Fruit fly (Drosophila melanogaster): ENCODE data around the gene Cpr65Ax2.

Gene Cpr65Ax2

dm6 chr3L:6184884-6185438 is 34.3 kb upstream of the Cpr65Ax2 start, which contains the start of the genes D19B and CG43293 (continued):
- peak; percentile 67 for TF ChIP-seq ttk (GFP tag; IDR thresholded peaks at IDR 0.05)
- TF ChIP-seq CG13775 (GFP tag; optimal IDR thresholded peaks at IDR 0.05), result peak; percentile 89
- TF ChIP-seq dati (GFP tag; IDR thresholded peaks at IDR 0.05), result peak; percentile 57; the same call in 1 of the 2 replicates
- peak; percentile 83 for TF ChIP-seq fd96Cb (tag; optimal IDR thresholded peaks at IDR 0.05)
- TF ChIP-seq ci (GFP tag; IDR thresholded peaks at IDR 0.05), result peak; percentile 97
- TF ChIP-seq CG10431 (GFP tag; optimal IDR thresholded peaks at IDR 0.05), result peak; percentile 56
- TF ChIP-seq Ada2b (GFP tag; IDR thresholded peaks at IDR 0.05), result peak; percentile 90
- TF ChIP-seq Fer2 (tag; optimal IDR thresholded peaks at IDR 0.05), result peak; percentile 71
- TF ChIP-seq Adf1 (GFP tag; IDR thresholded peaks at IDR 0.05), result peak; percentile 80
- TF ChIP-seq sc (optimal IDR thresholded peaks at IDR 0.05), result no peak
- peak; percentile 65 for TF ChIP-seq sc (GFP tag; optimal IDR thresholded peaks at IDR 0.05)
- peak; percentile 61 for TF ChIP-seq CG8281 (tag; optimal IDR thresholded peaks at IDR 0.05)
- peak; percentile 97 for TF ChIP-seq Gug (GFP tag; IDR thresholded peaks at IDR 0.05)
- peak; percentile 38 for TF ChIP-seq CG33557 (GFP tag; optimal IDR thresholded peaks at IDR 0.05)
- TF ChIP-seq nau (GFP tag; optimal IDR thresholded peaks at IDR 0.05), result no peak
- peak; percentile 43 for TF ChIP-seq BEAF-32 (GFP tag; optimal IDR thresholded peaks at IDR 0.05)
- TF ChIP-seq CG7786 (GFP tag; optimal IDR thresholded peaks at IDR 0.05), result peak; percentile 84
- TF ChIP-seq repo (GFP tag; optimal IDR thresholded peaks at IDR 0.05), result peak; percentile 79
- peak; percentile 54; the same call in 1 of the 3 replicates for TF ChIP-seq CG7357 (GFP tag; IDR thresholded peaks at IDR 0.05)
- TF ChIP-seq CG17612 (GFP tag; IDR thresholded peaks at IDR 0.05), result peak; percentile 66
- TF ChIP-seq CG13894 (tag; optimal IDR thresholded peaks at IDR 0.05), result peak; percentile 84
- peak; percentile 57 for TF ChIP-seq salm (tag; optimal IDR thresholded peaks at IDR 0.05)
- TF ChIP-seq NC2β (GFP tag; optimal IDR thresholded peaks at IDR 0.05), result peak; percentile 78
- peak; percentile 85 for TF ChIP-seq Sox100B (GFP tag; optimal IDR thresholded peaks at IDR 0.05)
- 0 out of 3 replicates have a peak, but pooled peaks have one; percentile 34 for TF ChIP-seq vnd (GFP tag; IDR thresholded peaks at IDR 0.05; ENCODE audit: partially characterized antibody)
- TF ChIP-seq tna (GFP tag; IDR thresholded peaks at IDR 0.05; ENCODE audit: partially characterized antibody), result peak; percentile 59; the same call in 1 of the 2 replicates
- no peak for TF ChIP-seq Hr78 (GFP tag; optimal IDR thresholded peaks at IDR 0.05)
- TF ChIP-seq CG7556 (GFP tag; optimal IDR thresholded peaks at IDR 0.05), result peak; percentile 81
- peak; percentile 88 for TF ChIP-seq CG8944 (GFP tag; optimal IDR thresholded peaks at IDR 0.05)
- peak; percentile 85 for TF ChIP-seq HmgD (GFP tag; optimal IDR thresholded peaks at IDR 0.05)
- peak; percentile 72 for TF ChIP-seq Usf (GFP tag; optimal IDR thresholded peaks at IDR 0.05)
- peak; percentile 72 for TF ChIP-seq CG1529 (GFP tag; optimal IDR thresholded peaks at IDR 0.05)
- TF ChIP-seq unpg (GFP tag; optimal IDR thresholded peaks at IDR 0.05), result peak; percentile 88
- peak; percentile 78 for TF ChIP-seq dmrt11E (tag; optimal IDR thresholded peaks at IDR 0.05)
- peak; percentile 90 for TF ChIP-seq CG1233 (GFP tag; optimal IDR thresholded peaks at IDR 0.05)
- TF ChIP-seq eve (GFP tag; optimal IDR thresholded peaks at IDR 0.05), result no peak
- TF ChIP-seq Hsf (GFP tag; optimal IDR thresholded peaks at IDR 0.05), result peak; percentile 86
- peak; percentile 81 for TF ChIP-seq cwo (GFP tag; optimal IDR thresholded peaks at IDR 0.05)
- peak; percentile 91 for TF ChIP-seq sisA (GFP tag; IDR thresholded peaks at IDR 0.05)
- TF ChIP-seq Hand (GFP tag; optimal IDR thresholded peaks at IDR 0.05), result peak; percentile 62
- TF ChIP-seq bsh (GFP tag; optimal IDR thresholded peaks at IDR 0.05), result peak; percentile 82 to 90
- TF ChIP-seq trem (tag; optimal IDR thresholded peaks at IDR 0.05), result peak; percentile 72
- peak; percentile 94 for TF ChIP-seq mam (GFP tag; optimal IDR thresholded peaks at IDR 0.05)
- TF ChIP-seq CG11560 (tag; IDR thresholded peaks at IDR 0.05), result peak; percentile 72; the same call in 2 of the 3 replicates
- peak; percentile 82 for TF ChIP-seq Taf1 (GFP tag; IDR thresholded peaks at IDR 0.05)
- peak; percentile 79 for TF ChIP-seq ftz-f1 (GFP tag; optimal IDR thresholded peaks at IDR 0.05)
- peak; percentile 77 for TF ChIP-seq Atf3 (GFP tag; optimal IDR thresholded peaks at IDR 0.05)
- TF ChIP-seq disco-r (GFP tag; optimal IDR thresholded peaks at IDR 0.05), result peak; percentile 57
- TF ChIP-seq CG8478 (optimal IDR thresholded peaks at IDR 0.05), result peak; percentile 77
- TF ChIP-seq Med (GFP tag), result peak; percentile 99
